Fruit fly (Drosophila melanogaster) whole organism, prepupa: Measurements from ENCODE around the gene CG5104.

ENCODE experiments used
- CG6854 ChIP-seq: fragments of 200-800 bp; sonication (Bioruptor generic); optimal IDR thresholded peaks from 2 replicates; lab custom pipeline; 2017; ENCODE audit warnings: missing biosample characterization, mild to moderate bottlenecking, missing genetic modification characterization
- CG8119 ChIP-seq: fragments of 200-800 bp; sonication (Bioruptor generic); IDR thresholded peaks from 3 replicates; pipeline ENCODE4 v1.3.6; 2022; ENCODE audit warnings: missing biosample characterization, missing genetic modification characterization
- Gug ChIP-seq: fragments of 200-800 bp; sonication (Bioruptor generic); IDR thresholded peaks from 2 replicates; pipeline ENCODE4 v1.3.6; 2022; ENCODE audit warnings: missing biosample characterization, missing genetic modification characterization
- achi ChIP-seq: fragments of 200-800 bp; sonication (Bioruptor generic); optimal IDR thresholded peaks from 3 replicates; lab custom pipeline; 2016; ENCODE audit warnings: missing biosample characterization, missing genetic modification characterization
- acj6 ChIP-seq: fragments of 200-800 bp; sonication (Bioruptor generic); optimal IDR thresholded peaks from 3 replicates; lab custom pipeline; 2016; ENCODE audit warnings: missing biosample characterization, missing genetic modification characterization
- esn ChIP-seq: fragments of 200-800 bp; sonication (Bioruptor generic); optimal IDR thresholded peaks from 2 replicates; lab custom pipeline; 2016; ENCODE audit warnings: missing biosample characterization, mild to moderate bottlenecking, missing genetic modification characterization, moderate library complexity
- fd59A ChIP-seq: fragments of 200-800 bp; sonication (Bioruptor generic); optimal IDR thresholded peaks from 2 replicates; lab custom pipeline; 2017; ENCODE audit warnings: missing biosample characterization, mild to moderate bottlenecking, missing genetic modification characterization, missing genetic modification reagents
- pdm3 ChIP-seq: fragments of 200-800 bp; sonication (Bioruptor generic); optimal IDR thresholded peaks from 3 replicates; lab custom pipeline; 2016; ENCODE audit warnings: missing biosample characterization, missing genetic modification characterization
- topi ChIP-seq: fragments of 200-800 bp; sonication (Bioruptor generic); optimal IDR thresholded peaks from 3 replicates; lab custom pipeline; 2016; ENCODE audit warnings: missing biosample characterization, missing genetic modification characterization
- vri ChIP-seq: fragments of 200-800 bp; sonication (Bioruptor generic); optimal IDR thresholded peaks from 3 replicates; lab custom pipeline; 2016; ENCODE audit warnings: missing biosample characterization, mild to moderate bottlenecking, missing genetic modification characterization

DNA sequence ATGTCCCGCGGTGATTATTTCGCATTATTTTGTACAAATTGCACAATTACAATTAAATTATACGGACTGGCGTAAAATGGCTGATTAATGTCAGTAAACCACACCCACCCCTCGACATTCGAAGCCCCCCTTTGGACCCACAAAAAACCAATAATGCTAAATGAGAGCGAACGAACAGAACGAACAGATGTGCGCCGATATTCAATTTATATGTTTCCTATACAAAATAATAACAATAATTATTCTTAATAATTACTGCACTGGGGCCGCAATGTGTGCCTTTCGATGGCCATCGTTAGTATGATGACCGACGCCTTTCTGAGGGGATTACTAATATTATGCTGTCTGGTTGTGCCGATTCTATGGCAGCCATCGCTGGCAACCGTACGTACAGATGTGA is 12.6 kb downstream of the CG5104 start, which contains the start of gene CG13250:
- TF ChIP-seq vri (no peak), achi (GFP tag; lab: Kevin White, UChicago) (no peak), Gug (GFP tag; lab: Robert Waterston, UW) (no peak), esn (GFP tag; lab: Kevin White, UChicago) (no peak), CG8119 (GFP tag; lab: Robert Waterston, UW) (no peak), acj6 (GFP tag; lab: Kevin White, UChicago) (no peak), CG6854 (no peak), fd59A (GFP tag; lab: Kevin White, UChicago) (no peak), pdm3 (GFP tag; lab: Kevin White, UChicago) (no peak), topi (GFP tag; lab: Kevin White, UChicago) (no peak)
